Worm (Caenorhabditis elegans) whole organism, late embryonic: Measurements from ENCODE around the gene nimk-1.

Source experiments
- F13H6.1 ChIP-seq: sonication (generic microtip); optimal IDR thresholded peaks from 2 replicates; lab custom pipeline; 2016; ENCODE audit warnings: missing genetic modification characterization, missing compliant biosample characterization
- elt-2 ChIP-seq: sonication (generic microtip); optimal IDR thresholded peaks from 2 replicates; lab custom pipeline; 2016; ENCODE audit warnings: missing genetic modification reagents, missing genetic modification characterization, missing compliant biosample characterization
- pat-9 ChIP-seq: fragments of 200-800 bp; sonication (Bioruptor generic); optimal IDR thresholded peaks from 2 replicates; lab custom pipeline; 2018; ENCODE audit warnings: mild to moderate bottlenecking, missing genetic modification characterization, moderate library complexity, missing compliant biosample characterization
- pqm-1 ChIP-seq: sonication (generic microtip); optimal IDR thresholded peaks from 2 replicates; lab custom pipeline; 2016; ENCODE audit warnings: missing genetic modification characterization, missing compliant biosample characterization

DNA sequence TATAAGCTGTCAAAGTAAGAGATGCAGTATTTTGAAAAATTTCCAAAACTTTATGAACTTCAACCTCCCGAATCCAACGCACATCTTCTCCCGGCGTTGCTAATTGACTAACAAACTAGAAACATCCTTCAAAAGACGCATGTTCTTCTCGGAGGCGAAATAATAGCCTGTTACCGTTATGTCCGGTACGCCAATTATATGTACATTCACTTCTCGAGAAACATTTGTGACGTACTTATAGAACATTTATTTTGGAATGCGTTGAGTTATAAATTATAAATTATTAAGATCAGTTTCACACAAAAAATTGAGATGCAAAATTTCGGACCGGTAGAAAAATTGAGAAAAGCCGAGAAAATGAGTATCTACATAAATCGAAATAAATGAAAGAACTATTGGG is 38.6 kb upstream of the nimk-1 start, which contains the start of gene T21B4.3:
- no peak for TF ChIP-seq F13H6.1 (tag; lab: Kevin White, UChicago)
- no peak for TF ChIP-seq elt-2 (tag; lab: Kevin White, UChicago)
- no peak for TF ChIP-seq pqm-1 (tag; lab: Kevin White, UChicago)
- no peak for TF ChIP-seq pat-9 (tag; lab: Kevin White, UChicago)
